Fruit fly (Drosophila melanogaster): ENCODE results near the gene Gfat1.

Gfat1 gene

dm6 chr3R:4174470-4174869 is 48.2 kb downstream of the Gfat1 start, which contains the start of gene CG12581 (continued):
- TF ChIP-seq CG6813 (GFP tag; optimal IDR thresholded peaks at IDR 0.05) (no peak), CrebB (tag; optimal IDR thresholded peaks at IDR 0.05) (no peak), sens-2 (GFP tag; IDR thresholded peaks at IDR 0.05) (0 out of 2 replicates have a peak, but pooled peaks have one; percentile 13), CG12769 (tag; optimal IDR thresholded peaks at IDR 0.05) (peak; percentile 55), CG10321 (GFP tag; IDR thresholded peaks at IDR 0.05) (0 out of 2 replicates have a peak, but pooled peaks have one; percentile 6), HLH3B (GFP tag; IDR thresholded peaks at IDR 0.05) (peak; percentile 18; the same call in 1 of the 2 replicates), zfh1 (GFP tag; IDR thresholded peaks at IDR 0.05) (no peak), CG18599 (GFP tag; optimal IDR thresholded peaks at IDR 0.05) (peak; percentile 30), ssp (GFP tag; IDR thresholded peaks at IDR 0.05) (no peak), pan (optimal IDR thresholded peaks at IDR 0.05) (no peak), pan (GFP tag; optimal IDR thresholded peaks at IDR 0.05 in 1 of 2, IDR thresholded peaks at IDR 0.05 in 1 of 2) (no peak), chn (GFP tag; optimal IDR thresholded peaks at IDR 0.05) (no peak), Blimp-1 (GFP tag; optimal IDR thresholded peaks at IDR 0.05) (peak; percentile 56), dmrt99B (tag; optimal IDR thresholded peaks at IDR 0.05) (no peak), HLHmδ (GFP tag; optimal IDR thresholded peaks at IDR 0.05) (no peak), hkb (optimal IDR thresholded peaks at IDR 0.05) (no peak), hkb (GFP tag; IDR thresholded peaks at IDR 0.05) (0 out of 2 replicates have a peak, but pooled peaks have one; percentile 8), CG18011 (GFP tag; optimal IDR thresholded peaks at IDR 0.05) (no peak), sna (GFP tag; IDR thresholded peaks at IDR 0.05; ENCODE audit: partially characterized antibody) (no peak), cg (GFP tag; optimal IDR thresholded peaks at IDR 0.05) (no peak), crol (GFP tag; IDR thresholded peaks at IDR 0.05) (no peak), Med (GFP tag) (peak; percentile 87), CG12071 (GFP tag; optimal IDR thresholded peaks at IDR 0.05) (no peak), Jarid2 (GFP tag; optimal IDR thresholded peaks at IDR 0.05) (no peak), Poxn (GFP tag; IDR thresholded peaks at IDR 0.05) (no peak), CG8290 (GFP tag; optimal IDR thresholded peaks at IDR 0.05) (no peak), CG8290 (tag; optimal IDR thresholded peaks at IDR 0.05) (peak in 1 of 2 experiments; percentile 26), CG31365 (tag; optimal IDR thresholded peaks at IDR 0.05) (no peak), slou (GFP tag; optimal IDR thresholded peaks at IDR 0.05) (no peak), grn (GFP tag; optimal IDR thresholded peaks at IDR 0.05) (peak; percentile 28), sob (GFP tag; IDR thresholded peaks at IDR 0.05) (no peak), MBD-R2 (GFP tag; IDR thresholded peaks at IDR 0.05) (no peak), CG2202 (tag; optimal IDR thresholded peaks at IDR 0.05) (no peak), psq (GFP tag; optimal IDR thresholded peaks at IDR 0.05) (no peak), sens (GFP tag) (peak; percentile 7), CG17361 (GFP tag; IDR thresholded peaks at IDR 0.05) (no peak), klu (GFP tag; IDR thresholded peaks at IDR 0.05) (no peak), Bgb (GFP tag; IDR thresholded peaks at IDR 0.05; ENCODE audit: partially characterized antibody) (0 out of 2 replicates have a peak, but pooled peaks have one; percentile 2), CG16815 (GFP tag; optimal IDR thresholded peaks at IDR 0.05) (no peak), Eip74EF (GFP tag; optimal IDR thresholded peaks at IDR 0.05) (no peak), CG2116 (GFP tag; optimal IDR thresholded peaks at IDR 0.05) (no peak), inv (GFP tag; IDR thresholded peaks at IDR 0.05; ENCODE audit: partially characterized antibody) (peak; percentile 32; the same call in 1 of the 2 replicates), CG3163 (GFP tag; optimal IDR thresholded peaks at IDR 0.05) (peak; percentile 22), Atf6 (GFP tag; IDR thresholded peaks at IDR 0.05) (no peak), bab2 (GFP tag; optimal IDR thresholded peaks at IDR 0.05) (no peak), Fer1 (GFP tag; optimal IDR thresholded peaks at IDR 0.05) (no peak), wor (GFP tag; IDR thresholded peaks at IDR 0.05) (no peak), Bteb2 (GFP tag; optimal IDR thresholded peaks at IDR 0.05) (no peak), CG11398 (GFP tag; optimal IDR thresholded peaks at IDR 0.05) (no peak), mirr (GFP tag; optimal IDR thresholded peaks at IDR 0.05) (no peak), Abd-B (GFP tag; optimal IDR thresholded peaks at IDR 0.05) (no peak), Hr51 (GFP tag; optimal IDR thresholded peaks at IDR 0.05) (no peak)
